Worm (Caenorhabditis elegans): ENCODE data around the gene C48B4.3.

DNA sequence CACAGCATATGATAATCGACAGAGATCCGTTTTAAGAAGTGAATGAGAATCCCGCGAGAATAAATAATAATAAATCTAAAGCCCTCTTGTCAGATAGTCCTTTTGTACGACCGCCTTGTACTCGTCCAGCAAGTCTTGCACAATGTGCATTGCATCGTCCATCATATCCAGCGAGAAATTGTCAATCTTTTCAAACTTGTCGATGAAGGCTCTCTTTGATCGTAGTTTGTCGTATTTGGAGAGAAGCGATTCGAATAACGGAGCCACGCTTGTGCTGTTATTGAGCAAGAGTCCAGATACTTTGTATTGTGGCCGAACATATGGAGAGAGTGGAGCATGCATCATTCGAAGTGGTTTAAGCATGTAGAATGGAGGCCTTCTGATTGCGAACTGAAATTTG, 44.4 kb upstream of the C48B4.3 start:
- TF ChIP-seq K02D7.2 (tag; optimal IDR thresholded peaks at IDR 0.05) (no peak), zip-5 (tag; optimal IDR thresholded peaks at IDR 0.05) (no peak), pqm-1 (tag; optimal IDR thresholded peaks at IDR 0.05) (no peak), elt-2 (tag; optimal IDR thresholded peaks at IDR 0.05) (no peak), fax-1 (tag; optimal IDR thresholded peaks at IDR 0.05) (no peak), gmeb-2 (tag; optimal IDR thresholded peaks at IDR 0.05) (no peak), dve-1 (tag; optimal IDR thresholded peaks at IDR 0.05) (no peak), ama-1 (optimal IDR thresholded peaks at IDR 0.05) (no peak), dmd-4 (tag; optimal IDR thresholded peaks at IDR 0.05; ENCODE audit: borderline replicate concordance) (no peak), T23F11.4 (GFP tag; optimal IDR thresholded peaks at IDR 0.05) (no peak), ets-4 (tag; optimal IDR thresholded peaks at IDR 0.05) (no peak), elt-4 (tag; optimal IDR thresholded peaks at IDR 0.05) (no peak)
